Worm (Caenorhabditis elegans): ENCODE results near the gene tlk-1.

DNA sequence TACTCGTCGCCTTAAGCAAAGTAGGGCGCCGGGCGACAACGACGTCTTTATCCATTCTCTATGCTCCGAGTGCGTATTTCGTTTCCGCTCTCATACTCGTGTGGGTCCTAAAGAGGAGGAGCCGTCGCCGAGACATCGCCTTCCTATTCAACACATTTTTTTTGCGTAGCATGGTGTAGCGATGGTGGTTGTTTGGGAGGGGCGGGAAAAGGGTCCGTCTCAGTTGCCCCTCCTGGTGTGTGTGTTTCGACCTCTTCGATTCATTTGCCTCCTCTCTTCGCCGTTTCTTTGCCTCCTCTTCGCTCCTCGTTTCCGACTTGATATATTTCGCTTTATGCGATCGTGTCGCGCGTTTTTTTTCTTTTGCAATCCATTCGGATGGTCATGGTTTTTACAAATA is 2.1 kb downstream of the tlk-1 start:
- TF ChIP-seq ref-1 (GFP tag; conservative IDR thresholded peaks at IDR 0.05) (no peak), flt-1 (GFP tag; IDR thresholded peaks at IDR 0.05) (no peak), cog-1 (tag; optimal IDR thresholded peaks at IDR 0.05) (no peak), T22C8.4 (GFP tag; IDR thresholded peaks at IDR 0.05) (no peak), tab-1 (GFP tag; IDR thresholded peaks at IDR 0.05) (no peak), ztf-23 (GFP tag; IDR thresholded peaks at IDR 0.05) (no peak)

All from whole organism, midembryonic.